Fruit fly (Drosophila melanogaster): ENCODE data around the gene Tango6.

Tango6 gene

DNA sequence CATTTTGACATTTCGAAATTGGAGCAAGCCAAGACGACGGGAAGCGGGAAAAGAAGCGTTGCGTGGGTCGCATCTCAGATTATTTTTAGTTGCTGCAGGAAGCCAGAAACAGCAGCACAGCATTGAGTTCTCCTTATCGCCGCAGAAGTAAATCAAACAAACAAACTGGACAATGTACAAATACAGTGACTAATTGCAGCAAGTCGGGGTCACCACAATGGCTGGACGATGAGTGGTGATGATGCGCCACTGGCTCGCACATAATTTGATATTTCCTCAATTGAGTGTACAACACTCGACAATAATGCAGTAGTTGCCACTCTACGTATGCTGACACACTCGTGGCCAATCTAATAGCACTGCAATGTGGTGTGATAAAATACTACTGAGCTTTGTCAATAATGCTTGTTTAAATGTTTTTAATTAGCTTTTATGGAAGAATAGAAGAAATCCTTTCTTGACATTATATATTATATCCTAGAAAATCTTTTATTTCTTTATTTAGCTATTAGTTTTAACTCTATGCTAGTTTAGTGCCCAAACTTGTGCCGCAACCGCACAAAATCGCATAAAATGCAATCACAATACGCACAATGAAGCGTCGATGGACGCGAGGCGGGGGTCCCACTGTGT is 13.2 kb downstream of the Tango6 start (continued):
- no peak for TF ChIP-seq Opbp (GFP tag; IDR thresholded peaks at IDR 0.05; ENCODE audit: partially characterized antibody)
- no peak for TF ChIP-seq CG3281 (GFP tag; optimal IDR thresholded peaks at IDR 0.05)
- TF ChIP-seq Rfx (GFP tag; IDR thresholded peaks at IDR 0.05), result no peak
- TF ChIP-seq nmo (GFP tag; optimal IDR thresholded peaks at IDR 0.05), result peak; percentile 58
- peak; percentile 32 for TF ChIP-seq CG13424 (tag; optimal IDR thresholded peaks at IDR 0.05)
- TF ChIP-seq corto (GFP tag; optimal IDR thresholded peaks at IDR 0.05), result no peak
- TF ChIP-seq run (tag; optimal IDR thresholded peaks at IDR 0.05), result no peak
- TF ChIP-seq crc (GFP tag; optimal IDR thresholded peaks at IDR 0.05), result no peak
- TF ChIP-seq CG12391 (tag; optimal IDR thresholded peaks at IDR 0.05), result peak; percentile 35
- TF ChIP-seq otp (GFP tag; IDR thresholded peaks at IDR 0.05), result no peak
- TF ChIP-seq HLHmδ (GFP tag; optimal IDR thresholded peaks at IDR 0.05), result no peak
- no peak for TF ChIP-seq twi (tag; optimal IDR thresholded peaks at IDR 0.05)
- TF ChIP-seq CG15011 (GFP tag; optimal IDR thresholded peaks at IDR 0.05), result no peak
- TF ChIP-seq tll (GFP tag; optimal IDR thresholded peaks at IDR 0.05), result no peak
- no peak for TF ChIP-seq disco-r (GFP tag; optimal IDR thresholded peaks at IDR 0.05)
- TF ChIP-seq sna (GFP tag; IDR thresholded peaks at IDR 0.05; ENCODE audit: partially characterized antibody), result no peak
- TF ChIP-seq CG12299 (tag; optimal IDR thresholded peaks at IDR 0.05), result no peak
- TF ChIP-seq CG10209 (GFP tag; optimal IDR thresholded peaks at IDR 0.05), result peak; percentile 27
- no peak for TF ChIP-seq Gug (GFP tag; IDR thresholded peaks at IDR 0.05)
- TF ChIP-seq Atf3 (GFP tag; optimal IDR thresholded peaks at IDR 0.05), result no peak
- no peak for TF ChIP-seq Pdp1 (GFP tag; optimal IDR thresholded peaks at IDR 0.05)
- no peak for TF ChIP-seq cad (GFP tag; optimal IDR thresholded peaks at IDR 0.05)
- TF ChIP-seq chm (GFP tag; IDR thresholded peaks at IDR 0.05), result no peak
- TF ChIP-seq Elba2 (GFP tag; optimal IDR thresholded peaks at IDR 0.05), result no peak
- TF ChIP-seq hbn (GFP tag; IDR thresholded peaks at IDR 0.05; ENCODE audit: partially characterized antibody), result no peak
- no peak for TF ChIP-seq da (GFP tag; optimal IDR thresholded peaks at IDR 0.05)
- TF ChIP-seq CG11093 (GFP tag; IDR thresholded peaks at IDR 0.05), result no peak
- TF ChIP-seq CG6254 (GFP tag; optimal IDR thresholded peaks at IDR 0.05), result no peak
- no peak for TF ChIP-seq Hmx (GFP tag; optimal IDR thresholded peaks at IDR 0.05)
- 0 out of 2 replicates have a peak, but pooled peaks have one; percentile 8 for TF ChIP-seq Ptx1 (GFP tag; IDR thresholded peaks at IDR 0.05)
- no peak for TF ChIP-seq esg (GFP tag; conservative IDR thresholded peaks at IDR 0.05)
- no peak for TF ChIP-seq br (optimal IDR thresholded peaks at IDR 0.05)
- no peak for TF ChIP-seq CG8089 (GFP tag; optimal IDR thresholded peaks at IDR 0.05)
- TF ChIP-seq CG10267 (tag; optimal IDR thresholded peaks at IDR 0.05), result peak; percentile 22
- no peak for TF ChIP-seq yki (optimal IDR thresholded peaks at IDR 0.05)
- no peak for TF ChIP-seq seq (GFP tag; IDR thresholded peaks at IDR 0.05)
- TF ChIP-seq abd-A (tag; optimal IDR thresholded peaks at IDR 0.05), result no peak
- TF ChIP-seq CG4707 (GFP tag; optimal IDR thresholded peaks at IDR 0.05), result no peak
- TF ChIP-seq luna (GFP tag; optimal IDR thresholded peaks at IDR 0.05), result no peak
- TF ChIP-seq cato (GFP tag; optimal IDR thresholded peaks at IDR 0.05; ENCODE audit: borderline replicate concordance), result no peak
- TF ChIP-seq CG8944 (GFP tag; optimal IDR thresholded peaks at IDR 0.05), result no peak
- TF ChIP-seq insv (GFP tag; optimal IDR thresholded peaks at IDR 0.05), result no peak
- TF ChIP-seq Spps (tag; optimal IDR thresholded peaks at IDR 0.05), result peak; percentile 24
- TF ChIP-seq nom (GFP tag; optimal IDR thresholded peaks at IDR 0.05), result peak; percentile 29
- no peak for TF ChIP-seq CG11456 (GFP tag; IDR thresholded peaks at IDR 0.05)
- TF ChIP-seq org-1 (GFP tag; optimal IDR thresholded peaks at IDR 0.05), result no peak
- TF ChIP-seq CG14965 (GFP tag; optimal IDR thresholded peaks at IDR 0.05; ENCODE audit: borderline replicate concordance), result no peak
- no peak for TF ChIP-seq CG14050 (GFP tag; IDR thresholded peaks at IDR 0.05)
- TF ChIP-seq dysf (GFP tag; IDR thresholded peaks at IDR 0.05), result no peak
- TF ChIP-seq CG31365 (tag; optimal IDR thresholded peaks at IDR 0.05), result no peak
- TF ChIP-seq CG16815 (GFP tag; optimal IDR thresholded peaks at IDR 0.05), result peak; percentile 0
